Worm (Caenorhabditis elegans) whole organism, mixed stage, embryonic: Measurements from ENCODE around the gene smex-1.

Experiments used
- M03D4.4 ChIP-seq: sonication (generic microtip); optimal IDR thresholded peaks from 2 replicates; lab custom pipeline; 2017; ENCODE audit warnings: mild to moderate bottlenecking, missing genetic modification characterization, missing compliant biosample characterization
- bed-3 ChIP-seq: fragments of 200-800 bp; sonication (Bioruptor generic); optimal IDR thresholded peaks from 3 replicates; lab custom pipeline; 2018; ENCODE audit warnings: mild to moderate bottlenecking, missing genetic modification characterization, moderate library complexity, missing compliant biosample characterization
- blmp-1 ChIP-seq: fragments of 150-350 bp; optimal IDR thresholded peaks from 2 replicates; lab custom pipeline; 2014; ENCODE audit warnings: missing biosample characterization, missing genetic modification characterization
- ceh-39 ChIP-seq: fragments of 150-350 bp; optimal IDR thresholded peaks from 2 replicates; lab custom pipeline; 2014; ENCODE audit warnings: missing biosample characterization, missing genetic modification characterization
- ceh-43 ChIP-seq: fragments of 200-800 bp; sonication (Bioruptor generic); optimal IDR thresholded peaks from 2 replicates; lab custom pipeline; 2018; ENCODE audit warnings: mild to moderate bottlenecking, missing genetic modification characterization, moderate library complexity, missing compliant biosample characterization
- ceh-83 ChIP-seq: fragments of 200-800 bp; sonication (Bioruptor generic); optimal IDR thresholded peaks from 2 replicates; lab custom pipeline; 2018; ENCODE audit warnings: mild to moderate bottlenecking, missing genetic modification characterization, missing compliant biosample characterization
- ces-1 ChIP-seq: fragments of 150-350 bp; optimal IDR thresholded peaks from 2 replicates; lab custom pipeline; 2014; ENCODE audit warnings: missing biosample characterization, missing genetic modification reagents, missing genetic modification characterization
- cnd-1 ChIP-seq: fragments of 200-800 bp; sonication (Bioruptor generic); optimal IDR thresholded peaks from 2 replicates; lab custom pipeline; 2018; ENCODE audit warnings: mild to moderate bottlenecking, missing genetic modification characterization, missing compliant biosample characterization
- drap-1 ChIP-seq: fragments of 200-800 bp; sonication (Bioruptor generic); optimal IDR thresholded peaks from 3 replicates; lab custom pipeline; 2018; ENCODE audit warnings: mild to moderate bottlenecking, missing genetic modification characterization, missing compliant biosample characterization
- elt-1 ChIP-seq: sonication (generic microtip); optimal IDR thresholded peaks from 2 replicates; lab custom pipeline; 2017; ENCODE audit warnings: missing genetic modification characterization, mild to moderate bottlenecking, missing compliant biosample characterization, antibody characterized with exemption, moderate library complexity, borderline replicate concordance; ENCODE audit not compliant: insufficient read depth
- elt-3 ChIP-seq: fragments of 150-350 bp; optimal IDR thresholded peaks from 2 replicates; lab custom pipeline; 2014; ENCODE audit warnings: missing biosample characterization, missing genetic modification characterization
- ham-2 ChIP-seq: fragments of 200-800 bp; sonication (Bioruptor generic); optimal IDR thresholded peaks from 2 replicates; lab custom pipeline; 2018; ENCODE audit warnings: mild to moderate bottlenecking, missing genetic modification characterization, missing compliant biosample characterization
- hlh-1 ChIP-seq: fragments of 150-350 bp; optimal IDR thresholded peaks from 2 replicates; lab custom pipeline; 2014; ENCODE audit warnings: missing biosample characterization, missing genetic modification reagents, missing genetic modification characterization
- lin-13 ChIP-seq: fragments of 150-350 bp; optimal IDR thresholded peaks from 2 replicates; lab custom pipeline; 2014; ENCODE audit warnings: missing biosample characterization, missing genetic modification characterization
- lin-32 ChIP-seq: fragments of 200-800 bp; sonication (Bioruptor generic); optimal IDR thresholded peaks from 2 replicates; lab custom pipeline; 2018; ENCODE audit warnings: mild to moderate bottlenecking, missing genetic modification characterization, missing compliant biosample characterization
- lsy-2 ChIP-seq: fragments of 150-350 bp; optimal IDR thresholded peaks from 2 replicates; lab custom pipeline; 2014; ENCODE audit warnings: missing biosample characterization, missing genetic modification characterization
- mab-5 ChIP-seq: fragments of 150-350 bp; optimal IDR thresholded peaks from 2 replicates; lab custom pipeline; 2014; ENCODE audit warnings: missing biosample characterization, missing genetic modification characterization
- mep-1 ChIP-seq: fragments of 150-350 bp; optimal IDR thresholded peaks from 2 replicates; lab custom pipeline; 2017; ENCODE audit warnings: missing biosample characterization, missing genetic modification reagents, missing genetic modification characterization, inconsistent platforms
- mls-2 ChIP-seq: sonication (generic microtip); optimal IDR thresholded peaks from 2 replicates; lab custom pipeline; 2016; ENCODE audit warnings: mild to moderate bottlenecking, missing genetic modification characterization, moderate library complexity, missing compliant biosample characterization
- nhr-12 ChIP-seq: fragments of 150-350 bp; optimal IDR thresholded peaks from 2 replicates; lab custom pipeline; 2014; ENCODE audit warnings: missing biosample characterization, missing genetic modification characterization
- nhr-2 ChIP-seq: fragments of 150-350 bp; optimal IDR thresholded peaks from 2 replicates; lab custom pipeline; 2014; ENCODE audit warnings: missing biosample characterization, missing genetic modification characterization
- nhr-237 ChIP-seq: fragments of 150-350 bp; optimal IDR thresholded peaks from 2 replicates; lab custom pipeline; 2014; ENCODE audit warnings: missing biosample characterization, missing genetic modification characterization
- nhr-28 ChIP-seq: fragments of 150-350 bp; optimal IDR thresholded peaks from 2 replicates; lab custom pipeline; 2014; ENCODE audit warnings: missing biosample characterization, missing genetic modification characterization
- nhr-76 ChIP-seq: sonication (generic microtip); optimal IDR thresholded peaks from 2 replicates; lab custom pipeline; 2017; ENCODE audit warnings: missing biosample characterization, missing genetic modification characterization
- pha-4 ChIP-seq: fragments of 150-350 bp; optimal IDR thresholded peaks from 2 replicates; lab custom pipeline; 2018; ENCODE audit warnings: missing biosample characterization, missing genetic modification reagents, missing genetic modification characterization
- sem-2 ChIP-seq: fragments of 200-800 bp; sonication (Bioruptor generic); optimal IDR thresholded peaks from 2 replicates; lab custom pipeline; 2018; ENCODE audit warnings: mild to moderate bottlenecking, missing genetic modification characterization, missing compliant biosample characterization
- snpc-4 ChIP-seq: fragments of 150-350 bp; optimal IDR thresholded peaks from 2 replicates; lab custom pipeline; 2014; ENCODE audit warnings: missing biosample characterization, missing genetic modification characterization
- sptf-1 ChIP-seq: sonication (generic microtip); optimal IDR thresholded peaks from 2 replicates; lab custom pipeline; 2017; ENCODE audit warnings: mild to moderate bottlenecking, missing genetic modification characterization, moderate library complexity, missing compliant biosample characterization
- unc-120 ChIP-seq: sonication (generic microtip); optimal IDR thresholded peaks from 2 replicates; lab custom pipeline; 2017; ENCODE audit warnings: missing genetic modification characterization, missing compliant biosample characterization; ENCODE audit not compliant: poor library complexity, severe bottlenecking
- unc-39 ChIP-seq: fragments of 150-350 bp; optimal IDR thresholded peaks from 2 replicates; lab custom pipeline; 2014; ENCODE audit warnings: missing biosample characterization, missing genetic modification characterization
- unc-62 ChIP-seq: fragments of 150-350 bp; optimal IDR thresholded peaks from 2 replicates; lab custom pipeline; 2014; ENCODE audit warnings: missing biosample characterization, missing genetic modification reagents, missing genetic modification characterization
- zip-8 ChIP-seq: fragments of 150-350 bp; optimal IDR thresholded peaks from 2 replicates; lab custom pipeline; 2014; ENCODE audit warnings: missing biosample characterization, missing genetic modification characterization
- ztf-11 ChIP-seq: fragments of 150-350 bp; optimal IDR thresholded peaks from 2 replicates; lab custom pipeline; 2014; ENCODE audit warnings: missing biosample characterization, missing genetic modification characterization

Gene smex-1

ce11 chrV:8278830-8279229 lies 16.9 kb downstream of the smex-1 start, which contains the start of gene str-136:
TSS of gene str-136 (minus strand) at chrV:8278930.
- TF ChIP-seq mls-2 (tag; lab: Kevin White, UChicago): no peak
- TF ChIP-seq nhr-28: no peak
- TF ChIP-seq elt-3 (tag; lab: Kevin White, UChicago): no peak
- no peak for TF ChIP-seq ceh-83 (GFP tag; lab: Kevin White, UChicago)

- TF ChIP-seq unc-120 (tag; lab: Kevin White, UChicago) (no peak), lsy-2 (no peak), sem-2 (no peak), nhr-28 (no peak), mep-1 (no peak), nhr-76 (tag; lab: Kevin White, UChicago) (no peak), nhr-12 (tag; lab: Kevin White, UChicago) (no peak)
- TF ChIP-seq, all 35 proteins: peak for 0
Observed at ce11 chrV:8271995-8272394, 23.8 kb downstream of the smex-1 start, which contains the start of gene asp-5. TSS of gene asp-5 (plus strand) at chrV:8272385.

- no peak for TF ChIP-seq bed-3
- no peak for TF ChIP-seq blmp-1 (tag; lab: Kevin White, UChicago)
- no peak for TF ChIP-seq mab-5 (tag; lab: Kevin White, UChicago)
- TF ChIP-seq nhr-2 (tag; lab: Kevin White, UChicago): no peak
- TF ChIP-seq ham-2 (GFP tag; lab: Kevin White, UChicago): no peak
- no peak for TF ChIP-seq lsy-2
- no peak for TF ChIP-seq lin-32 (GFP tag; lab: Kevin White, UChicago)
- no peak for TF ChIP-seq unc-120 (tag; lab: Kevin White, UChicago)
- TF ChIP-seq sem-2: no peak
- TF ChIP-seq cnd-1: no peak
- no peak for TF ChIP-seq mep-1
- no peak for TF ChIP-seq unc-62 (GFP tag; lab: Kevin White, UChicago)
- no peak for TF ChIP-seq nhr-76 (tag; lab: Kevin White, UChicago)
- TF ChIP-seq, all 35 proteins: peak for 0
Observed at ce11 chrV:8271395-8271794, 24.4 kb downstream of the smex-1 start.

ce11 chrV:8269878-8270277 lies 25.9 kb downstream of the smex-1 start:
- TF ChIP-seq nhr-12 (tag; lab: Kevin White, UChicago): no peak
- no peak for TF ChIP-seq pha-4
- no peak for TF ChIP-seq sem-2
- TF ChIP-seq drap-1 (GFP tag; lab: Kevin White, UChicago): no peak
- no peak for TF ChIP-seq unc-39
- TF ChIP-seq elt-1 (tag; lab: Kevin White, UChicago): no peak
- no peak for TF ChIP-seq mep-1
- TF ChIP-seq lin-13 (tag; lab: Kevin White, UChicago): no peak
- no peak for TF ChIP-seq snpc-4 (tag; lab: Kevin White, UChicago)
- no peak for TF ChIP-seq ceh-83 (GFP tag; lab: Kevin White, UChicago)
- TF ChIP-seq ceh-39 (tag; lab: Kevin White, UChicago): no peak
- TF ChIP-seq ztf-11 (tag; lab: Kevin White, UChicago): no peak
- no peak for TF ChIP-seq unc-120 (tag; lab: Kevin White, UChicago)
- TF ChIP-seq sptf-1 (tag; lab: Kevin White, UChicago): no peak
- no peak for TF ChIP-seq zip-8 (tag; lab: Kevin White, UChicago)
- TF ChIP-seq nhr-237: no peak
- TF ChIP-seq elt-3 (tag; lab: Kevin White, UChicago): no peak
- no peak for TF ChIP-seq ceh-43 (GFP tag; lab: Kevin White, UChicago)

- TF ChIP-seq ces-1 (GFP tag; lab: Kevin White, UChicago) (no peak), zip-8 (tag; lab: Kevin White, UChicago) (no peak), elt-1 (tag; lab: Kevin White, UChicago) (no peak), unc-120 (tag; lab: Kevin White, UChicago) (no peak), ztf-11 (tag; lab: Kevin White, UChicago) (no peak), hlh-1 (tag; lab: Kevin White, UChicago) (no peak), unc-39 (no peak), drap-1 (GFP tag; lab: Kevin White, UChicago) (no peak), ham-2 (GFP tag; lab: Kevin White, UChicago) (no peak), mab-5 (tag; lab: Kevin White, UChicago) (no peak), pha-4 (no peak), unc-62 (GFP tag; lab: Kevin White, UChicago) (no peak), ceh-43 (GFP tag; lab: Kevin White, UChicago) (no peak), M03D4.4 (tag; lab: Kevin White, UChicago) (no peak), lsy-2 (no peak), blmp-1 (tag; lab: Kevin White, UChicago) (no peak)
Observed at ce11 chrV:8268902-8269301, 26.9 kb downstream of the smex-1 start, which contains the start of the genes asp-6 and asp-12. TSS of gene asp-6 (minus strand) at chrV:8268937. TSS of gene asp-12 (plus strand) at chrV:8269210.
